Worm (Caenorhabditis elegans) whole organism, L4 larva: Measurements from ENCODE around the gene F53F4.17.

Source experiments
- Y5F2A.4 ChIP-seq: fragments of 200-800 bp; sonication (Bioruptor generic); optimal IDR thresholded peaks from 2 replicates; lab custom pipeline; 2018; ENCODE audit warnings: mild to moderate bottlenecking, missing genetic modification characterization, missing compliant biosample characterization
- Y75B8A.6 ChIP-seq: fragments of 200-800 bp; sonication (Bioruptor generic); IDR thresholded peaks from 2 replicates; pipeline ENCODE4 v1.3.6; 2022; ENCODE audit warnings: missing genetic modification reagents, missing genetic modification characterization, missing compliant biosample characterization
- ama-1 ChIP-seq: fragments of 150-350 bp; optimal IDR thresholded peaks from 2 replicates; lab custom pipeline; 2014; ENCODE audit warnings: inconsistent platforms, mixed read lengths
- arid-1 ChIP-seq: fragments of 200-800 bp; sonication (Bioruptor generic); conservative IDR thresholded peaks from 2 replicates; pipeline ENCODE4 v1.3.6; 2022; ENCODE audit warnings: missing genetic modification reagents, missing genetic modification characterization, missing compliant biosample characterization
- ceh-28 ChIP-seq: fragments of 150-350 bp; optimal IDR thresholded peaks from 2 replicates; lab custom pipeline; 2014; ENCODE audit warnings: missing biosample characterization, missing genetic modification reagents, missing genetic modification characterization
- ces-1 ChIP-seq: fragments of 150-350 bp; sonication (generic microtip); optimal IDR thresholded peaks from 4 replicates; lab custom pipeline; 2014; ENCODE audit warnings: missing biosample characterization, missing genetic modification reagents, missing genetic modification characterization
- daf-12 ChIP-seq: fragments of 150-350 bp; optimal IDR thresholded peaks from 2 replicates; lab custom pipeline; 2014; ENCODE audit warnings: missing biosample characterization, missing genetic modification reagents, missing genetic modification characterization
- lin-38 ChIP-seq: fragments of 200-800 bp; sonication (Bioruptor generic); IDR thresholded peaks from 2 replicates; pipeline ENCODE4 v1.3.6; 2022; ENCODE audit warnings: missing genetic modification reagents, missing genetic modification characterization, missing compliant biosample characterization
- lin-39 ChIP-seq: fragments of 150-350 bp; optimal IDR thresholded peaks from 2 replicates; lab custom pipeline; 2014; ENCODE audit warnings: missing biosample characterization, missing genetic modification reagents, missing genetic modification characterization
- nhr-25 ChIP-seq: sonication (generic microtip); optimal IDR thresholded peaks from 2 replicates; lab custom pipeline; 2017; ENCODE audit warnings: missing genetic modification characterization, mild to moderate bottlenecking, missing compliant biosample characterization, antibody characterized with exemption, moderate library complexity, borderline replicate concordance; ENCODE audit not compliant: insufficient read depth
- snpc-4 ChIP-seq: fragments of 150-350 bp; optimal IDR thresholded peaks from 2 replicates; lab custom pipeline; 2014; ENCODE audit warnings: missing biosample characterization, missing genetic modification characterization
- unc-39 ChIP-seq: sonication (generic microtip); optimal IDR thresholded peaks from 2 replicates; lab custom pipeline; 2017; ENCODE audit warnings: missing biosample characterization, missing genetic modification characterization
- zag-1 ChIP-seq: fragments of 150-350 bp; optimal IDR thresholded peaks from 2 replicates; lab custom pipeline; 2014; ENCODE audit warnings: missing biosample characterization, missing genetic modification characterization
- zfp-2 ChIP-seq: sonication (generic microtip); optimal IDR thresholded peaks from 2 replicates; lab custom pipeline; 2016; ENCODE audit warnings: mild to moderate bottlenecking, missing genetic modification characterization, missing compliant biosample characterization

ce11 chrV:13619752-13620151 is 31.8 kb downstream of the F53F4.17 start, which contains the start of gene srd-11:
- TF ChIP-seq unc-39 (tag; lab: Kevin White, UChicago) (no peak), ama-1 (lab: Kevin White, UChicago) (no peak), Y75B8A.6 (no peak), nhr-25 (tag; lab: Kevin White, UChicago) (no peak), arid-1 (GFP tag; lab: Robert Waterston, UW) (no peak), lin-39 (no peak), snpc-4 (tag; lab: Kevin White, UChicago) (no peak), ces-1 (GFP tag; lab: Kevin White, UChicago) (no peak), Y5F2A.4 (GFP tag; lab: Kevin White, UChicago) (no peak), daf-12 (tag; lab: Kevin White, UChicago) (no peak), lin-38 (no peak), ceh-28 (tag; lab: Kevin White, UChicago) (no peak), zfp-2 (tag; lab: Kevin White, UChicago) (no peak), zag-1 (tag; lab: Kevin White, UChicago) (no peak)
